Worm (Caenorhabditis elegans) whole organism, young adult: ENCODE measurements around the gene rpl-7A.

Source experiments
- C06A6.2 ChIP-seq: fragments of 200-800 bp; sonication (Bioruptor generic); conservative IDR thresholded peaks from 2 replicates; pipeline ENCODE4 v1.3.6; 2022; ENCODE audit warnings: missing genetic modification characterization, missing compliant biosample characterization
- D2030.7 ChIP-seq: fragments of 200-800 bp; sonication (Bioruptor generic); IDR thresholded peaks from 2 replicates; pipeline ENCODE4 v1.3.6; 2022; ENCODE audit warnings: missing genetic modification reagents, missing genetic modification characterization, missing compliant biosample characterization
- F10E7.11 ChIP-seq: sonication (generic microtip); optimal IDR thresholded peaks from 2 replicates; lab custom pipeline; 2017; ENCODE audit warnings: mild to moderate bottlenecking, missing genetic modification characterization, moderate library complexity, missing compliant biosample characterization
- F22D6.2 ChIP-seq: sonication (generic microtip); optimal IDR thresholded peaks from 2 replicates; lab custom pipeline; 2016; ENCODE audit warnings: mild to moderate bottlenecking, missing genetic modification characterization, missing compliant biosample characterization
- F23B12.7 ChIP-seq: sonication (generic microtip); optimal IDR thresholded peaks from 2 replicates; lab custom pipeline; 2017; ENCODE audit warnings: missing genetic modification characterization, mild to moderate bottlenecking, missing compliant biosample characterization, antibody characterized with exemption, moderate library complexity; ENCODE audit not compliant: insufficient read depth
- F33H1.4 ChIP-seq: fragments of 200-800 bp; sonication (Bioruptor generic); IDR thresholded peaks from 2 replicates; pipeline ENCODE4 v1.3.6; 2022; ENCODE audit warnings: missing genetic modification reagents, missing genetic modification characterization, missing compliant biosample characterization
- F52B5.7 ChIP-seq: sonication (generic microtip); optimal IDR thresholded peaks from 2 replicates; lab custom pipeline; 2016; ENCODE audit warnings: mild to moderate bottlenecking, missing genetic modification characterization, missing compliant biosample characterization
- F55B11.4 ChIP-seq: sonication (generic microtip); optimal IDR thresholded peaks from 2 replicates; lab custom pipeline; 2016; ENCODE audit warnings: missing compliant biosample characterization, missing genetic modification characterization, borderline replicate concordance; ENCODE audit not compliant: insufficient read depth
- K12H6.12 ChIP-seq: fragments of 200-800 bp; sonication (Bioruptor generic); optimal IDR thresholded peaks from 2 replicates; lab custom pipeline; 2018; ENCODE audit warnings: mild to moderate bottlenecking, missing genetic modification characterization, missing compliant biosample characterization
- T07F8.4 ChIP-seq: sonication (generic microtip); optimal IDR thresholded peaks from 2 replicates; lab custom pipeline; 2016; ENCODE audit warnings: mild to moderate bottlenecking, missing genetic modification characterization, moderate library complexity, missing compliant biosample characterization
- T26A5.8 ChIP-seq: sonication (generic microtip); optimal IDR thresholded peaks from 2 replicates; lab custom pipeline; 2016; ENCODE audit warnings: missing genetic modification characterization, missing compliant biosample characterization
- Y53G8AR.9 ChIP-seq: fragments of 200-800 bp; sonication (Bioruptor generic); conservative IDR thresholded peaks from 2 replicates; pipeline ENCODE4 v1.3.6; 2022; ENCODE audit warnings: missing genetic modification reagents, missing genetic modification characterization, missing compliant biosample characterization
- Y56A3A.18 ChIP-seq: fragments of 200-800 bp; sonication (Bioruptor generic); IDR thresholded peaks from 2 replicates; pipeline ENCODE4 v1.3.6; 2022; ENCODE audit warnings: missing genetic modification reagents, missing genetic modification characterization, missing compliant biosample characterization
- aptf-2 ChIP-seq: fragments of 200-800 bp; sonication (Bioruptor generic); conservative IDR thresholded peaks from 2 replicates; pipeline ENCODE4 v1.3.6; 2022; ENCODE audit warnings: missing genetic modification reagents, missing genetic modification characterization, missing compliant biosample characterization
- aptf-3 ChIP-seq: fragments of 200-800 bp; sonication (Bioruptor generic); IDR thresholded peaks from 2 replicates; pipeline ENCODE4 v1.3.6; 2022; ENCODE audit warnings: missing genetic modification characterization, missing compliant biosample characterization
- atf-7 ChIP-seq: sonication (generic microtip); optimal IDR thresholded peaks from 2 replicates; lab custom pipeline; 2017; ENCODE audit warnings: mild to moderate bottlenecking, missing genetic modification characterization, missing compliant biosample characterization
- athp-1 ChIP-seq: sonication (generic microtip); optimal IDR thresholded peaks from 2 replicates; lab custom pipeline; 2017; ENCODE audit warnings: mild to moderate bottlenecking, missing genetic modification characterization, missing compliant biosample characterization
- attf-5 ChIP-seq: fragments of 200-800 bp; sonication (Bioruptor generic); optimal IDR thresholded peaks from 2 replicates; lab custom pipeline; 2018; ENCODE audit warnings: mild to moderate bottlenecking, missing genetic modification characterization, missing compliant biosample characterization
- bed-1 ChIP-seq: fragments of 200-800 bp; sonication (Bioruptor generic); IDR thresholded peaks from 2 replicates; pipeline ENCODE4 v1.3.6; 2022; ENCODE audit warnings: missing genetic modification reagents, missing genetic modification characterization, missing compliant biosample characterization
- ccch-3 ChIP-seq: fragments of 200-800 bp; sonication (Bioruptor generic); optimal IDR thresholded peaks from 2 replicates; lab custom pipeline; 2018; ENCODE audit warnings: mild to moderate bottlenecking, missing genetic modification characterization, missing compliant biosample characterization
- cebp-1 ChIP-seq, 2 experiments: fragments of 200-800 bp in 1 of 2; sonication (Bioruptor generic) in 1 of 2; sonication (generic microtip) in 1 of 2; IDR thresholded peaks in 1 of 2; optimal IDR thresholded peaks in 1 of 2; 2 replicates each; pipeline versions ENCODE4 v1.3.6 to Lab custom; 2017 to 2022; ENCODE audit warnings: missing compliant biosample characterization in 2 of 2, missing genetic modification characterization in 2 of 2, mild to moderate bottlenecking in 1 of 2, missing genetic modification reagents in 1 of 2, moderate library complexity in 1 of 2
- ceh-40 ChIP-seq: fragments of 200-800 bp; sonication (Bioruptor generic); IDR thresholded peaks from 2 replicates; pipeline ENCODE4 v1.3.6; 2022; ENCODE audit warnings: missing genetic modification characterization, missing compliant biosample characterization
- ceh-58 ChIP-seq: fragments of 200-800 bp; sonication (Bioruptor generic); IDR thresholded peaks from 2 replicates; pipeline ENCODE4 v1.3.6; 2022; ENCODE audit warnings: missing genetic modification characterization, missing compliant biosample characterization
- dox-1 ChIP-seq: fragments of 200-800 bp; sonication (Bioruptor generic); IDR thresholded peaks from 2 replicates; pipeline ENCODE4 v1.3.6; 2022; ENCODE audit warnings: missing genetic modification reagents, missing genetic modification characterization, missing compliant biosample characterization
- dpff-1 ChIP-seq: sonication (generic microtip); optimal IDR thresholded peaks from 2 replicates; lab custom pipeline; 2017; ENCODE audit warnings: mild to moderate bottlenecking, missing genetic modification characterization, missing compliant biosample characterization
- dpl-1 ChIP-seq: fragments of 150-350 bp; optimal IDR thresholded peaks from 2 replicates; lab custom pipeline; 2014; ENCODE audit warnings: missing biosample characterization, missing genetic modification reagents, missing genetic modification characterization
- efl-1 ChIP-seq: fragments of 150-350 bp; optimal IDR thresholded peaks from 2 replicates; lab custom pipeline; 2014; ENCODE audit warnings: missing biosample characterization, missing genetic modification reagents, missing genetic modification characterization
- egl-44 ChIP-seq: fragments of 200-800 bp; sonication (Bioruptor generic); IDR thresholded peaks from 2 replicates; pipeline ENCODE4 v1.3.6; 2022; ENCODE audit warnings: missing genetic modification reagents, missing genetic modification characterization, missing compliant biosample characterization
- hlh-12 ChIP-seq: sonication (generic microtip); optimal IDR thresholded peaks from 2 replicates; lab custom pipeline; 2016; ENCODE audit warnings: missing genetic modification characterization, missing compliant biosample characterization
- hlh-26 ChIP-seq: fragments of 200-800 bp; sonication (Bioruptor generic); conservative IDR thresholded peaks from 2 replicates; pipeline ENCODE4 v1.3.6; 2022; ENCODE audit warnings: missing genetic modification reagents, missing genetic modification characterization, missing compliant biosample characterization
- hmg-1.2 ChIP-seq: fragments of 200-800 bp; sonication (Bioruptor generic); IDR thresholded peaks from 2 replicates; pipeline ENCODE4 v1.3.6; 2022; ENCODE audit warnings: missing genetic modification reagents, missing genetic modification characterization, missing compliant biosample characterization
- lin-35 ChIP-seq, 3 experiments: fragments of 150-350 bp in 2 of 3; sonication (generic microtip) in 1 of 3; optimal IDR thresholded peaks; 2 replicates each; lab custom pipeline; 2014 to 2018; ENCODE audit warnings: missing biosample characterization in 3 of 3, missing genetic modification characterization in 3 of 3, missing genetic modification reagents in 3 of 3
- lin-54 ChIP-seq: fragments of 200-800 bp; sonication (Bioruptor generic); optimal IDR thresholded peaks from 2 replicates; lab custom pipeline; 2018; ENCODE audit warnings: mild to moderate bottlenecking, missing genetic modification characterization, missing compliant biosample characterization
- lsl-1 ChIP-seq: fragments of 200-800 bp; sonication (Bioruptor generic); optimal IDR thresholded peaks from 2 replicates; lab custom pipeline; 2018; ENCODE audit warnings: mild to moderate bottlenecking, missing genetic modification characterization, moderate library complexity, missing compliant biosample characterization
- mcd-1 ChIP-seq: fragments of 200-800 bp; sonication (Bioruptor generic); IDR thresholded peaks from 2 replicates; pipeline ENCODE4 v1.3.6; 2022; ENCODE audit warnings: missing genetic modification reagents, missing genetic modification characterization, missing compliant biosample characterization
- nhr-80 ChIP-seq: sonication (generic microtip); optimal IDR thresholded peaks from 2 replicates; lab custom pipeline; 2016; ENCODE audit warnings: missing genetic modification characterization, missing compliant biosample characterization
- snpc-1.3 ChIP-seq: sonication (generic microtip); optimal IDR thresholded peaks from 2 replicates; lab custom pipeline; 2017; ENCODE audit warnings: missing genetic modification characterization, mild to moderate bottlenecking, missing compliant biosample characterization, antibody characterized with exemption, moderate library complexity, missing genotype, missing genetic modification reagents; ENCODE audit not compliant: insufficient read depth
- snpc-4 ChIP-seq, 5 experiments: fragments of 150-350 bp in 1 of 5; sonication (generic microtip) in 4 of 5; optimal IDR thresholded peaks; 2 replicates each; lab custom pipeline; 2014 to 2018; ENCODE audit warnings: missing genetic modification characterization in 5 of 5, missing biosample characterization in 3 of 5, antibody characterized with exemption in 2 of 5, mild to moderate bottlenecking in 2 of 5, missing compliant biosample characterization in 2 of 5, missing genotype in 2 of 5, moderate library complexity in 2 of 5, missing genetic modification reagents in 1 of 5
- tbp1 ChIP-seq: fragments of 200-800 bp; sonication (Bioruptor generic); optimal IDR thresholded peaks from 2 replicates; lab custom pipeline; 2018; ENCODE audit warnings: mild to moderate bottlenecking, missing genetic modification characterization, missing compliant biosample characterization
- tlf-1 ChIP-seq: fragments of 200-800 bp; sonication (Bioruptor generic); optimal IDR thresholded peaks from 2 replicates; lab custom pipeline; 2018; ENCODE audit warnings: mild to moderate bottlenecking, missing genetic modification characterization, missing compliant biosample characterization
- xnd-1 ChIP-seq: sonication (generic microtip); optimal IDR thresholded peaks from 2 replicates; lab custom pipeline; 2016; ENCODE audit warnings: missing genotype, missing genetic modification reagents, missing genetic modification characterization, missing compliant biosample characterization
- zfh-2 ChIP-seq: fragments of 200-800 bp; sonication (Bioruptor generic); conservative IDR thresholded peaks from 2 replicates; pipeline ENCODE4 v1.3.6; 2022; ENCODE audit warnings: missing genetic modification reagents, missing genetic modification characterization, missing compliant biosample characterization
- ztf-18 ChIP-seq: sonication (generic microtip); optimal IDR thresholded peaks from 2 replicates; lab custom pipeline; 2016; ENCODE audit warnings: missing genotype, mild to moderate bottlenecking, missing genetic modification characterization, missing compliant biosample characterization
- ztf-28 ChIP-seq: fragments of 200-800 bp; sonication (Bioruptor generic); IDR thresholded peaks from 2 replicates; pipeline ENCODE4 v1.3.6; 2022; ENCODE audit warnings: missing genetic modification reagents, missing genetic modification characterization, missing compliant biosample characterization
- ztf-6 ChIP-seq: fragments of 200-800 bp; sonication (Bioruptor generic); IDR thresholded peaks from 2 replicates; pipeline ENCODE4 v1.3.6; 2022; ENCODE audit warnings: missing genetic modification reagents, missing genetic modification characterization, missing compliant biosample characterization

Gene rpl-7A

DNA sequence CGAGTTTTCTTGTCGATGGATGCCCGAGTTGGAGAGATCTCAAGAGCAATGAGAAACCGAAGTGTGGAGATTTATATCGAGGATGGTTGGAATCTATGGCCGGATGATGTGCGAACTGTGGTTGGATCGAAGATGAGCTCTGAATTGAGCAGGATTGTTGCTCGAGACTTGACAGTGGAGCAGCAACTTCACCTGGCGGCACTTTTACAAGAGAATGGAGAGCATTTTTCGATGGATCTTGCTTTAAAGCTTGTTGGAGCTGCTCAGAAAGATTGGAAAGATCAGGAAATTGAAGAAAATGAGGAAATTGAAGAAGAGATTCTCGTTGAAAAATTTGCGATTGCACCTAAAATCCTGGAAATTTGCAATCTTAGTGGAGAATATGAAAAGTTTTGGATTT lies 21.3 kb downstream of the rpl-7A start:
- TF ChIP-seq nhr-80 (no peak), zfh-2 (GFP tag; lab: Robert Waterston, UW) (0 out of 2 replicates have a peak, but pooled peaks have one; percentile 8)

DNA sequence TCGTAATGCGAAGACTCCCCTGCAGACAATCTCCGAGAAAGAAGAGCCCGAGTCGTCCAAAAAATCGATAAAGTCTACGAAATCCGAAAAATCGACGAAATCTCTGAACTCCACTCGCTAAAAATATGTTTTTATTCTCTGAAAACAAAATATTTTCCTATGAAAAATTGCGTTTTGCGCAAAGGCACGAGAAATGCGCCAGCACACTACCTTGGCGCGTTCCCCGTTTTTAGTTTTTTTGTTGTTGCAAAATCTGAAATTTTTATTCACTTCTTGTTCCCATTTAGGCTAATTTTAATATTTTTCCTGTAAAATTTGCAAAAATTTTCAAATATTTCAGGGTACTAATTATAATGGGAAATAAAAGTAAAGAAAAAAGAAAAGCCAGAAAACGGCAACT lies 29.9 kb downstream of the rpl-7A start, which contains the start of gene F55F10.1:
Gene F55F10.1, plus strand, starts transcription at position 341 of the 400 bp plus-strand sequence.
- TF ChIP-seq ztf-28 (GFP tag; lab: Robert Waterston, UW): no peak
- TF ChIP-seq bed-1 (GFP tag; lab: Robert Waterston, UW): no peak
- TF ChIP-seq dox-1 (GFP tag; lab: Robert Waterston, UW): peak; percentile 51; the same call in 1 of the 2 replicates
- peak; percentile 12 for TF ChIP-seq attf-5
- no peak for TF ChIP-seq dpff-1 (tag; lab: Kevin White, UChicago)
- TF ChIP-seq hmg-1.2 (GFP tag; lab: Robert Waterston, UW): no peak
- no peak for TF ChIP-seq hlh-12 (tag; lab: Kevin White, UChicago)
- no peak for TF ChIP-seq F52B5.7 (tag; lab: Kevin White, UChicago)
- TF ChIP-seq ccch-3 (GFP tag; lab: Kevin White, UChicago): no peak
- TF ChIP-seq T26A5.8: no peak
- peak; percentile 46 for TF ChIP-seq lsl-1 (GFP tag; lab: Kevin White, UChicago)
- TF ChIP-seq aptf-3 (GFP tag; lab: Robert Waterston, UW): no peak
- no peak for TF ChIP-seq ztf-6 (GFP tag; lab: Robert Waterston, UW)
- TF ChIP-seq ztf-18 (tag; lab: Kevin White, UChicago): peak; percentile 94
- TF ChIP-seq dpl-1 (GFP tag; lab: Kevin White, UChicago): peak; percentile 20
- no peak for TF ChIP-seq cebp-1 (GFP tag; IDR thresholded peaks at IDR 0.05; lab: Robert Waterston, UW)
- TF ChIP-seq cebp-1 (tag; optimal IDR thresholded peaks at IDR 0.05; lab: Kevin White, UChicago): peak; percentile 58
- TF ChIP-seq xnd-1 (tag; lab: Kevin White, UChicago): peak; percentile 2
- no peak for TF ChIP-seq F55B11.4 (tag; lab: Kevin White, UChicago)
- TF ChIP-seq tlf-1 (GFP tag; lab: Kevin White, UChicago): no peak
- TF ChIP-seq K12H6.12 (tag; lab: Kevin White, UChicago): no peak
- peak; percentile 67 for TF ChIP-seq lin-54 (GFP tag; lab: Kevin White, UChicago)
- TF ChIP-seq Y53G8AR.9 (GFP tag; lab: Robert Waterston, UW): 0 out of 2 replicates have a peak, but pooled peaks have one; percentile 48
- TF ChIP-seq ceh-58: no peak
- TF ChIP-seq egl-44 (GFP tag; lab: Robert Waterston, UW): no peak
- no peak for TF ChIP-seq F10E7.11 (tag; lab: Kevin White, UChicago)
- TF ChIP-seq aptf-2 (GFP tag; lab: Robert Waterston, UW): no peak
- 0 out of 2 replicates have a peak, but pooled peaks have one; percentile 29 for TF ChIP-seq Y56A3A.18 (GFP tag; lab: Robert Waterston, UW)
- TF ChIP-seq mcd-1 (GFP tag; lab: Robert Waterston, UW): peak; percentile 86
- TF ChIP-seq snpc-1.3: no peak
- peak; percentile 35 for TF ChIP-seq F23B12.7 (tag; lab: Kevin White, UChicago)
- no peak for TF ChIP-seq ceh-40 (GFP tag; lab: Robert Waterston, UW)
- no peak for TF ChIP-seq atf-7 (tag; lab: Kevin White, UChicago)
- no peak for TF ChIP-seq tbp1 (GFP tag; lab: Kevin White, UChicago)
- TF ChIP-seq T07F8.4 (tag; lab: Kevin White, UChicago): no peak
- no peak for TF ChIP-seq athp-1
- peak; percentile 12 for TF ChIP-seq efl-1 (GFP tag; lab: Kevin White, UChicago)
- peak; percentile 33; the same call in 1 of the 2 replicates for TF ChIP-seq D2030.7 (GFP tag; lab: Robert Waterston, UW)
- TF ChIP-seq lin-35 (GFP tag; optimal IDR thresholded peaks at IDR 0.05; lab: Kevin White, UChicago): peak in 1 of 3 experiments; percentile 65
- no peak for TF ChIP-seq snpc-4 (GFP tag; optimal IDR thresholded peaks at IDR 0.05; lab: Kevin White, UChicago)
- peak in 3 of 4 experiments; percentile 11 to 77 (median 49) for TF ChIP-seq snpc-4 (tag; optimal IDR thresholded peaks at IDR 0.05; lab: Kevin White, UChicago)
- TF ChIP-seq F22D6.2: no peak
- no peak for TF ChIP-seq hlh-26 (GFP tag; lab: Robert Waterston, UW)
- TF ChIP-seq F33H1.4 (GFP tag; lab: Robert Waterston, UW): peak; percentile 40
- peak; percentile 39; the same call in 1 of the 2 replicates for TF ChIP-seq C06A6.2 (GFP tag; lab: Robert Waterston, UW)
